Worm (Caenorhabditis elegans) whole organism, late embryonic: ENCODE data around the gene F09G2.1.
A peak's percentile ranks its signal among the peaks of the same experiment; 100 is the strongest.

Experiments
- C08G9.2 ChIP-seq: sonication (generic microtip); optimal IDR thresholded peaks from 2 replicates; lab custom pipeline; 2016; ENCODE audit warnings: mild to moderate bottlenecking, missing genetic modification characterization, moderate library complexity, missing compliant biosample characterization
- C38D4.7 ChIP-seq: fragments of 200-800 bp; sonication (Bioruptor generic); optimal IDR thresholded peaks from 2 replicates; lab custom pipeline; 2018; ENCODE audit warnings: mild to moderate bottlenecking, missing genetic modification characterization, moderate library complexity, missing compliant biosample characterization
- K02D7.2 ChIP-seq: sonication (generic microtip); optimal IDR thresholded peaks from 2 replicates; lab custom pipeline; 2017; ENCODE audit warnings: mild to moderate bottlenecking, missing genetic modification characterization, missing compliant biosample characterization
- K09A11.1 ChIP-seq: sonication (generic microtip); optimal IDR thresholded peaks from 2 replicates; lab custom pipeline; 2017; ENCODE audit warnings: antibody characterized with exemption, mild to moderate bottlenecking, missing genetic modification characterization, missing compliant biosample characterization; ENCODE audit not compliant: insufficient read depth
- T23F11.4 ChIP-seq: fragments of 200-800 bp; sonication (Bioruptor generic); optimal IDR thresholded peaks from 2 replicates; lab custom pipeline; 2018; ENCODE audit warnings: mild to moderate bottlenecking, missing genetic modification characterization, missing compliant biosample characterization
- Y22D7AL.16 ChIP-seq: sonication (generic microtip); optimal IDR thresholded peaks from 2 replicates; lab custom pipeline; 2016; ENCODE audit warnings: missing genetic modification characterization, missing compliant biosample characterization
- ceh-14 ChIP-seq: sonication (generic microtip); optimal IDR thresholded peaks from 2 replicates; lab custom pipeline; 2016; ENCODE audit warnings: missing genotype, missing genetic modification characterization, missing compliant biosample characterization
- ceh-18 ChIP-seq: sonication (generic microtip); optimal IDR thresholded peaks from 2 replicates; lab custom pipeline; 2016; ENCODE audit warnings: missing genetic modification characterization, missing compliant biosample characterization
- ceh-19 ChIP-seq: fragments of 200-800 bp; sonication (Bioruptor generic); optimal IDR thresholded peaks from 2 replicates; lab custom pipeline; 2018; ENCODE audit warnings: mild to moderate bottlenecking, missing genetic modification characterization, missing compliant biosample characterization
- ceh-2 ChIP-seq: sonication (generic microtip); optimal IDR thresholded peaks from 2 replicates; lab custom pipeline; 2016; ENCODE audit warnings: missing genotype, missing genetic modification characterization, missing compliant biosample characterization
- ceh-22 ChIP-seq: sonication (generic microtip); optimal IDR thresholded peaks from 2 replicates; lab custom pipeline; 2017; ENCODE audit warnings: missing biosample characterization, missing genetic modification characterization
- ceh-24 ChIP-seq: sonication (generic microtip); optimal IDR thresholded peaks from 2 replicates; lab custom pipeline; 2016; ENCODE audit warnings: mild to moderate bottlenecking, missing genetic modification characterization, missing compliant biosample characterization
- ceh-31 ChIP-seq: sonication (generic microtip); optimal IDR thresholded peaks from 2 replicates; lab custom pipeline; 2016; ENCODE audit warnings: missing genetic modification characterization, missing compliant biosample characterization
- ceh-34 ChIP-seq: sonication (generic microtip); optimal IDR thresholded peaks from 2 replicates; lab custom pipeline; 2016; ENCODE audit warnings: mild to moderate bottlenecking, missing genetic modification characterization, missing compliant biosample characterization
- ceh-45 ChIP-seq: fragments of 200-800 bp; sonication (Bioruptor generic); IDR thresholded peaks from 2 replicates; pipeline ENCODE4 v1.3.6; 2022; ENCODE audit warnings: missing genetic modification reagents, missing genetic modification characterization, missing compliant biosample characterization
- ceh-48 ChIP-seq: sonication (generic microtip); optimal IDR thresholded peaks from 2 replicates; lab custom pipeline; 2016; ENCODE audit warnings: missing genetic modification characterization, inconsistent platforms, missing compliant biosample characterization
- ceh-6 ChIP-seq: fragments of 200-800 bp; sonication (Bioruptor generic); optimal IDR thresholded peaks from 2 replicates; lab custom pipeline; 2018; ENCODE audit warnings: mild to moderate bottlenecking, missing genetic modification characterization, missing compliant biosample characterization
- ceh-9 ChIP-seq: sonication (generic microtip); optimal IDR thresholded peaks from 2 replicates; lab custom pipeline; 2016; ENCODE audit warnings: mild to moderate bottlenecking, missing genetic modification characterization, inconsistent platforms, missing compliant biosample characterization
- che-1 ChIP-seq: sonication (generic microtip); optimal IDR thresholded peaks from 2 replicates; lab custom pipeline; 2016; ENCODE audit warnings: mild to moderate bottlenecking, missing genetic modification characterization, missing compliant biosample characterization
- dve-1 ChIP-seq: sonication (generic microtip); optimal IDR thresholded peaks from 2 replicates; lab custom pipeline; 2017; ENCODE audit warnings: antibody characterized with exemption, mild to moderate bottlenecking, missing genetic modification characterization, missing compliant biosample characterization
- elt-2 ChIP-seq: sonication (generic microtip); optimal IDR thresholded peaks from 2 replicates; lab custom pipeline; 2016; ENCODE audit warnings: missing genetic modification reagents, missing genetic modification characterization, missing compliant biosample characterization
- elt-4 ChIP-seq: sonication (generic microtip); optimal IDR thresholded peaks from 2 replicates; lab custom pipeline; 2016; ENCODE audit warnings: missing genetic modification characterization, missing compliant biosample characterization
- ets-4 ChIP-seq: sonication (generic microtip); optimal IDR thresholded peaks from 2 replicates; lab custom pipeline; 2016; ENCODE audit warnings: missing genetic modification characterization, missing compliant biosample characterization
- eyg-1 ChIP-seq: sonication (generic microtip); optimal IDR thresholded peaks from 2 replicates; lab custom pipeline; 2016; ENCODE audit warnings: missing genotype, missing genetic modification characterization, missing compliant biosample characterization
- fax-1 ChIP-seq: sonication (generic microtip); optimal IDR thresholded peaks from 2 replicates; lab custom pipeline; 2016; ENCODE audit warnings: missing genotype, missing genetic modification characterization, missing compliant biosample characterization
- fkh-6 ChIP-seq: sonication (generic microtip); optimal IDR thresholded peaks from 2 replicates; lab custom pipeline; 2016; ENCODE audit warnings: missing genetic modification characterization, missing compliant biosample characterization
- hlh-15 ChIP-seq: sonication (generic microtip); optimal IDR thresholded peaks from 2 replicates; lab custom pipeline; 2016; ENCODE audit warnings: missing genetic modification characterization, missing compliant biosample characterization
- hlh-30 ChIP-seq: sonication (generic microtip); optimal IDR thresholded peaks from 2 replicates; lab custom pipeline; 2017; ENCODE audit warnings: antibody characterized with exemption, missing genetic modification characterization, missing compliant biosample characterization; ENCODE audit not compliant: insufficient read depth
- hlh-6 ChIP-seq: sonication (generic microtip); optimal IDR thresholded peaks from 2 replicates; lab custom pipeline; 2016; ENCODE audit warnings: missing genotype, missing genetic modification characterization, missing compliant biosample characterization
- hlh-8 ChIP-seq: sonication (generic microtip); optimal IDR thresholded peaks from 2 replicates; lab custom pipeline; 2016; ENCODE audit warnings: missing genotype, missing genetic modification characterization, missing compliant biosample characterization
- lim-6 ChIP-seq: sonication (generic microtip); optimal IDR thresholded peaks from 2 replicates; lab custom pipeline; 2016; ENCODE audit warnings: missing genetic modification characterization, missing compliant biosample characterization
- lin-11 ChIP-seq: fragments of 200-800 bp; sonication (Bioruptor generic); optimal IDR thresholded peaks from 2 replicates; lab custom pipeline; 2018; ENCODE audit warnings: mild to moderate bottlenecking, missing genetic modification characterization, missing compliant biosample characterization
- nfya-1 ChIP-seq: sonication (generic microtip); optimal IDR thresholded peaks from 2 replicates; lab custom pipeline; 2017; ENCODE audit warnings: missing genetic modification characterization, mild to moderate bottlenecking, missing compliant biosample characterization, antibody characterized with exemption, moderate library complexity
- nhr-11 ChIP-seq: fragments of 150-350 bp; optimal IDR thresholded peaks from 2 replicates; lab custom pipeline; 2014; ENCODE audit warnings: missing biosample characterization, missing genetic modification characterization
- nhr-232 ChIP-seq: sonication (generic microtip); optimal IDR thresholded peaks from 2 replicates; lab custom pipeline; 2016; ENCODE audit warnings: missing genetic modification characterization, missing compliant biosample characterization
- odd-2 ChIP-seq: sonication (generic microtip); optimal IDR thresholded peaks from 2 replicates; lab custom pipeline; 2017; ENCODE audit warnings: antibody characterized with exemption, mild to moderate bottlenecking, missing genetic modification characterization, missing compliant biosample characterization
- pat-9 ChIP-seq: fragments of 200-800 bp; sonication (Bioruptor generic); optimal IDR thresholded peaks from 2 replicates; lab custom pipeline; 2018; ENCODE audit warnings: mild to moderate bottlenecking, missing genetic modification characterization, moderate library complexity, missing compliant biosample characterization
- pax-1 ChIP-seq: fragments of 150-350 bp; optimal IDR thresholded peaks from 2 replicates; lab custom pipeline; 2014; ENCODE audit warnings: missing biosample characterization, missing genetic modification characterization
- pha-4 ChIP-seq: fragments of 150-350 bp; optimal IDR thresholded peaks from 2 replicates; lab custom pipeline; 2018; ENCODE audit warnings: missing biosample characterization, missing genetic modification reagents, missing genetic modification characterization
- pqm-1 ChIP-seq: sonication (generic microtip); optimal IDR thresholded peaks from 2 replicates; lab custom pipeline; 2016; ENCODE audit warnings: missing genetic modification characterization, missing compliant biosample characterization
- pros-1 ChIP-seq: fragments of 150-350 bp; optimal IDR thresholded peaks from 2 replicates; lab custom pipeline; 2014; ENCODE audit warnings: missing biosample characterization, missing genetic modification reagents, missing genetic modification characterization
- sox-2 ChIP-seq: fragments of 200-800 bp; sonication (Bioruptor generic); IDR thresholded peaks from 2 replicates; pipeline ENCODE4 v1.3.6; 2022; ENCODE audit warnings: missing genetic modification reagents, missing genetic modification characterization, missing compliant biosample characterization
- sox-4 ChIP-seq: sonication (generic microtip); optimal IDR thresholded peaks from 2 replicates; lab custom pipeline; 2017; ENCODE audit warnings: mild to moderate bottlenecking, missing genetic modification characterization, inconsistent platforms, missing compliant biosample characterization
- syd-9 ChIP-seq: sonication (generic microtip); optimal IDR thresholded peaks from 2 replicates; lab custom pipeline; 2016; ENCODE audit warnings: mild to moderate bottlenecking, missing genetic modification characterization, moderate library complexity, missing compliant biosample characterization
- ttx-3 ChIP-seq: sonication (generic microtip); optimal IDR thresholded peaks from 2 replicates; lab custom pipeline; 2016; ENCODE audit warnings: missing genetic modification reagents, missing genetic modification characterization, missing compliant biosample characterization
- unc-3 ChIP-seq, 2 experiments: fragments of 200-800 bp in 1 of 2; sonication (Bioruptor generic) in 1 of 2; sonication (generic microtip) in 1 of 2; conservative IDR thresholded peaks in 1 of 2; optimal IDR thresholded peaks in 1 of 2; 2 replicates each; pipeline versions ENCODE4 v1.3.6 to Lab custom; 2016 to 2022; ENCODE audit warnings: missing compliant biosample characterization in 2 of 2, missing genetic modification characterization in 2 of 2, missing genetic modification reagents in 1 of 2
- unc-42 ChIP-seq: sonication (generic microtip); optimal IDR thresholded peaks from 2 replicates; lab custom pipeline; 2016; ENCODE audit warnings: missing genotype, missing genetic modification characterization, missing compliant biosample characterization
- unc-55 ChIP-seq: sonication (generic microtip); optimal IDR thresholded peaks from 2 replicates; lab custom pipeline; 2017; ENCODE audit warnings: missing biosample characterization, missing genetic modification reagents, missing genetic modification characterization
- unc-86 ChIP-seq: sonication (generic microtip); optimal IDR thresholded peaks from 2 replicates; lab custom pipeline; 2016; ENCODE audit warnings: missing genetic modification characterization, missing compliant biosample characterization
- zip-5 ChIP-seq: sonication (generic microtip); optimal IDR thresholded peaks from 2 replicates; lab custom pipeline; 2016; ENCODE audit warnings: missing genetic modification characterization, missing compliant biosample characterization

Gene F09G2.1

ce11 chrV:7230847-7231246 is 30.8 kb downstream of the F09G2.1 start, which contains the start of the genes gei-6 and krr-1 (continued):
- TF ChIP-seq lim-6: no peak
- peak; percentile 82 for TF ChIP-seq K02D7.2 (tag; lab: Kevin White, UChicago)
- peak; percentile 36 for TF ChIP-seq hlh-6 (tag; lab: Kevin White, UChicago)
- peak; percentile 86 for TF ChIP-seq sox-4 (tag; lab: Kevin White, UChicago)
- peak; percentile 60 for TF ChIP-seq nhr-232
- TF ChIP-seq nfya-1 (tag; lab: Kevin White, UChicago): peak; percentile 85
- TF ChIP-seq Y22D7AL.16 (tag; lab: Kevin White, UChicago): peak; percentile 82
- TF ChIP-seq fax-1 (tag; lab: Kevin White, UChicago): peak; percentile 78
- TF ChIP-seq sox-2 (GFP tag; lab: Robert Waterston, UW): peak; percentile 81
- TF ChIP-seq pros-1: no peak
- TF ChIP-seq nhr-11 (tag; lab: Kevin White, UChicago): no peak
- peak; percentile 74 for TF ChIP-seq ceh-48
- peak; percentile 68 for TF ChIP-seq eyg-1 (tag; lab: Kevin White, UChicago)
- TF ChIP-seq unc-86: peak; percentile 80
- TF ChIP-seq pat-9: peak; percentile 91
- peak; percentile 4 for TF ChIP-seq unc-42
- TF ChIP-seq elt-2 (tag; lab: Kevin White, UChicago): peak; percentile 95
- peak; percentile 74 for TF ChIP-seq lin-11 (tag; lab: Kevin White, UChicago)
- TF ChIP-seq pha-4 (tag; lab: Kevin White, UChicago): no peak
- peak; percentile 79 for TF ChIP-seq C38D4.7
- TF ChIP-seq hlh-8 (tag; lab: Kevin White, UChicago): peak; percentile 65
- TF ChIP-seq ceh-34: peak; percentile 84
- no peak for TF ChIP-seq dve-1 (tag; lab: Kevin White, UChicago)
- peak; percentile 35 for TF ChIP-seq T23F11.4 (GFP tag; lab: Kevin White, UChicago)
- peak; percentile 61 for TF ChIP-seq fkh-6
- peak; percentile 55; the same call in 1 of the 2 replicates for TF ChIP-seq ceh-45 (GFP tag; lab: Robert Waterston, UW)
- TF ChIP-seq ttx-3 (tag; lab: Kevin White, UChicago): peak; percentile 86
- TF ChIP-seq C08G9.2 (tag; lab: Kevin White, UChicago): peak; percentile 71
- peak; percentile 61 for TF ChIP-seq ceh-2 (tag; lab: Kevin White, UChicago)
- TF ChIP-seq pax-1: no peak
- peak; percentile 86 for TF ChIP-seq unc-3 (GFP tag; conservative IDR thresholded peaks at IDR 0.05; lab: Robert Waterston, UW)
- peak; percentile 86 for TF ChIP-seq unc-3 (tag; optimal IDR thresholded peaks at IDR 0.05; lab: Kevin White, UChicago)
- peak; percentile 81 for TF ChIP-seq che-1 (tag; lab: Kevin White, UChicago)
- TF ChIP-seq elt-4 (tag; lab: Kevin White, UChicago): no peak
- TF ChIP-seq unc-55 (GFP tag; lab: Kevin White, UChicago): no peak
- peak; percentile 18 for TF ChIP-seq ceh-24
- peak; percentile 65 for TF ChIP-seq ceh-6 (GFP tag; lab: Kevin White, UChicago)
- TF ChIP-seq syd-9: peak; percentile 58
- peak; percentile 95 for TF ChIP-seq ceh-14 (tag; lab: Kevin White, UChicago)
- peak; percentile 58 for TF ChIP-seq pqm-1 (tag; lab: Kevin White, UChicago)
- peak; percentile 16 for TF ChIP-seq ceh-9 (tag; lab: Kevin White, UChicago)
- TF ChIP-seq zip-5 (tag; lab: Kevin White, UChicago): peak; percentile 75
- no peak for TF ChIP-seq ceh-18 (tag; lab: Kevin White, UChicago)

DNA sequence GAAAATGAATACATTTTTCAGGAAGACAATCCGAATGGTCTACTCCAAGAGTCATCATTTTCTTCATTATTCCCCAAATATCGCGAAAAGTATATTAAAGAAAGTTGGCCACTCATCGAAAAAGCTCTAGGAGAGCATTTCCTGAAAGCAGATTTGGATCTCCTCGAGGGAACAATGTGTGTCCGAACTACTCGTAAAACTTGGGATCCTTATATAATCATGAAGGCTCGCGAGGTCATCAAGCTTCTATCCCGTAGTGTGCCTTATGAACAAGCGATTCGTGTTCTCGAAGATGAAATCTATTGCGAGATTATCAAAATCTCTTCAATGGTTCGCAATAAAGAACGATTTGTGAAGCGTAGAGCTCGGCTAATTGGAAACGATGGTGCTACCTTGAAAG is 31.5 kb downstream of the F09G2.1 start:
- no peak for TF ChIP-seq pqm-1 (tag; lab: Kevin White, UChicago)
- TF ChIP-seq nhr-11 (tag; lab: Kevin White, UChicago): no peak
- TF ChIP-seq ceh-31 (tag; lab: Kevin White, UChicago): no peak
- TF ChIP-seq ceh-9 (tag; lab: Kevin White, UChicago): no peak
- no peak for TF ChIP-seq C38D4.7
- TF ChIP-seq ceh-19 (GFP tag; lab: Kevin White, UChicago): no peak
- TF ChIP-seq hlh-30 (tag; lab: Kevin White, UChicago): no peak
- no peak for TF ChIP-seq odd-2
- TF ChIP-seq ets-4 (tag; lab: Kevin White, UChicago): no peak
- no peak for TF ChIP-seq ceh-22 (tag; lab: Kevin White, UChicago)
- TF ChIP-seq hlh-15 (tag; lab: Kevin White, UChicago): no peak
- TF ChIP-seq Y22D7AL.16 (tag; lab: Kevin White, UChicago): no peak
- TF ChIP-seq K09A11.1 (tag; lab: Kevin White, UChicago): no peak
- no peak for TF ChIP-seq pax-1
- TF ChIP-seq lim-6: no peak
- TF ChIP-seq pha-4 (tag; lab: Kevin White, UChicago): no peak
